Worm (Caenorhabditis elegans) whole organism, early embryonic: ENCODE data around the gene Y38C1AA.19.

Experiments used
- ama-1 ChIP-seq: fragments of 150-350 bp; optimal IDR thresholded peaks from 2 replicates; lab custom pipeline; 2014
- flt-1 ChIP-seq: fragments of 200-800 bp; sonication (Bioruptor generic); IDR thresholded peaks from 2 replicates; pipeline ENCODE4 v1.3.6; 2022; ENCODE audit warnings: missing genetic modification characterization, missing compliant biosample characterization
- tbx-37 ChIP-seq: fragments of 200-800 bp; sonication (Bioruptor generic); conservative IDR thresholded peaks from 2 replicates; pipeline ENCODE4 v1.3.6; 2022; ENCODE audit warnings: missing genetic modification reagents, missing genetic modification characterization, missing compliant biosample characterization

ce11 chrIV:192046-192445 lies 32.1 kb downstream of the Y38C1AA.19 start, which contains the start of gene Y38C1AA.12:
- TF ChIP-seq ama-1 (lab: Kevin White, UChicago) (no peak), tbx-37 (GFP tag; lab: Robert Waterston, UW) (peak; percentile 86), flt-1 (GFP tag; lab: Robert Waterston, UW) (no peak)
